Worm (Caenorhabditis elegans): ENCODE measurements around the gene ocr-3.

ocr-3 gene

DNA sequence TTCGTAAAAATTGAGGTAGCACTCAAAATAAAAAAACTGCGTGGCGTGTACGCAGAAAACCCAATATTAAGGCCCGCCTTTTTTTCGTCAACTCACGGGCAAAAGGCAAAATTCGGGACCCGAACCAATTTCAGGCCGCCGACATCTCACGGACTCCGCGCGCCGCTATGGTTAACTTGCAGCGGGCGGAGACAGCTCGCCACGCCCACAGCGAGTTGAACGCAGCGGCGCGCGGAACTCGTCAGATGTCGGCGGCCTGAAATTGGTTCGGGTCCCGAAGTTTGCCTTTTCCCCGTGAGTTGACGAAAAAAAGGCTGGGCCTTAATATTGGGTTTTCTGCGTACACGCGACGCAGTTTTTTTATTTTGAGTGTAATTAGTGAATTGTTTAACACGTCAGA is 52.6 kb downstream of the ocr-3 start:
- TF ChIP-seq tbx-37 (GFP tag; conservative IDR thresholded peaks at IDR 0.05), result no peak
- TF ChIP-seq tbx-11 (GFP tag; IDR thresholded peaks at IDR 0.05), result no peak
- TF ChIP-seq pes-1 (GFP tag; IDR thresholded peaks at IDR 0.05), result 0 out of 2 replicates have a peak, but pooled peaks have one; percentile 32

ce11 chrX:15221865-15222551 is 53.5 kb downstream of the ocr-3 start:
- TF ChIP-seq pes-1 (GFP tag; IDR thresholded peaks at IDR 0.05) (no peak), hmbx-1 (tag; optimal IDR thresholded peaks at IDR 0.05) (no peak), ceh-36 (tag; optimal IDR thresholded peaks at IDR 0.05) (no peak), ama-1 (optimal IDR thresholded peaks at IDR 0.05) (no peak), ceh-13 (GFP tag; optimal IDR thresholded peaks at IDR 0.05) (no peak), hnd-1 (tag; optimal IDR thresholded peaks at IDR 0.05) (no peak), ets-7 (tag; optimal IDR thresholded peaks at IDR 0.05) (no peak), B0310.2 (tag; optimal IDR thresholded peaks at IDR 0.05) (no peak), tra-4 (tag; optimal IDR thresholded peaks at IDR 0.05) (no peak), sea-1 (GFP tag; conservative IDR thresholded peaks at IDR 0.05) (no peak), hmg-4 (GFP tag; optimal IDR thresholded peaks at IDR 0.05) (no peak), aly-1 (tag; optimal IDR thresholded peaks at IDR 0.05) (no peak), tbx-11 (GFP tag; IDR thresholded peaks at IDR 0.05) (no peak), scrt-1 (GFP tag; IDR thresholded peaks at IDR 0.05) (no peak), F13C5.2 (tag; optimal IDR thresholded peaks at IDR 0.05) (no peak), flt-1 (GFP tag; IDR thresholded peaks at IDR 0.05) (no peak), tbx-37 (GFP tag; conservative IDR thresholded peaks at IDR 0.05) (no peak)

- no peak for TF ChIP-seq ama-1 (optimal IDR thresholded peaks at IDR 0.05)
- TF ChIP-seq scrt-1 (GFP tag; IDR thresholded peaks at IDR 0.05), result no peak
- no peak for TF ChIP-seq ets-7 (tag; optimal IDR thresholded peaks at IDR 0.05)
- TF ChIP-seq ceh-13 (GFP tag; optimal IDR thresholded peaks at IDR 0.05), result no peak
- no peak for TF ChIP-seq ceh-36 (tag; optimal IDR thresholded peaks at IDR 0.05)
These were observed 54.3 kb downstream of the ocr-3 start for ce11 chrX:15222789-15223188.

Data from whole organism, early embryonic.